In the genomic region with DNA sequence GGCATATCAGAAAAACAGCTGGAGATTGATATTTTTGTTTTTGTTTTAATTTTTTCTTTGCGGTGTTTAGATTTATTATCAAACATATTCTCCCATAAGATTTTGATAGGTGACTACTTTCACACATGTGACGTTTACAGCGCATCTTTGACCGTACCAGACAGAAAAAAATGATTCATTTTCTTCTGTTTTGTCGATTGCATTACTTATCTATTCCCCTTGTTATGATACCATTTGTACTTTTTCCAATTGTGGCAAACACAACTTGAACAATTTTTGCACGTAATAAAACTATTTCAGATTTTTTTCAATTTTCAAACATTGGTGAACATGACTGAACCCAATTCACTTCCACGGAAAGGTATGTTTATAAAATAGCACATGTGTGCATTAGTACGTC, we compare ENCODE assay signal across 3 worm cellular contexts.
TF ChIP-seq lines count a peak whose summit lies in the region.

A gene (plus strand): TSS at position 301 of the 400 bp plus-strand sequence.

TF ChIP-seq in whole organism, L1 larva, 84 proteins besides CTCF, POLR2A, EP300 and RAD21:
- TF ChIP-seq nhr-84 (tag; optimal IDR thresholded peaks at IDR 0.05; lab: Kevin White, UChicago) = no peak
- no peak for TF ChIP-seq ces-1 (GFP tag; optimal IDR thresholded peaks at IDR 0.05; lab: Kevin White, UChicago)
- peak; percentile 76 for TF ChIP-seq F16B12.6 (tag; optimal IDR thresholded peaks at IDR 0.05; lab: Kevin White, UChicago)
- no peak for TF ChIP-seq lin-15B (tag; optimal IDR thresholded peaks at IDR 0.05; lab: Kevin White, UChicago)

TF ChIP-seq in whole organism, L2 larva, 48 proteins besides CTCF, POLR2A, EP300 and RAD21:
- TF ChIP-seq sma-9 (GFP tag; optimal IDR thresholded peaks at IDR 0.05; lab: Kevin White, UChicago) = peak; percentile 24
- no peak for TF ChIP-seq sma-9 (tag; optimal IDR thresholded peaks at IDR 0.05; lab: Kevin White, UChicago)
- no peak for TF ChIP-seq nhr-25 (tag; optimal IDR thresholded peaks at IDR 0.05; lab: Kevin White, UChicago)
- no peak for TF ChIP-seq ztf-4 (tag; optimal IDR thresholded peaks at IDR 0.05; lab: Kevin White, UChicago)
- TF ChIP-seq nhr-11 (tag; optimal IDR thresholded peaks at IDR 0.05; lab: Kevin White, UChicago) = no peak
- TF ChIP-seq C34F6.9 (tag; optimal IDR thresholded peaks at IDR 0.05; lab: Kevin White, UChicago) = peak; percentile 14
- no peak for TF ChIP-seq ztf-1 (GFP tag; conservative IDR thresholded peaks at IDR 0.05; lab: Robert Waterston, UW)
TF ChIP-seq in whole organism, L2 larva: peak in this region for 2.

TF ChIP-seq in whole organism, L3 larva, 47 proteins besides CTCF, POLR2A, EP300 and RAD21:
- TF ChIP-seq pha-4 (tag; optimal IDR thresholded peaks at IDR 0.05; lab: Kevin White, UChicago) (peak; percentile 35), egl-5 (tag; optimal IDR thresholded peaks at IDR 0.05; lab: Kevin White, UChicago) (no peak)
TF ChIP-seq in whole organism, L3 larva: peak in this region for 1.
